Worm (Caenorhabditis elegans) whole organism, L4 larva: ENCODE data around the gene srd-15.

ENCODE experiments used
- dpl-1 ChIP-seq: fragments of 150-350 bp; optimal IDR thresholded peaks from 2 replicates; lab custom pipeline; 2014; ENCODE audit warnings: missing biosample characterization, missing genetic modification reagents, missing genetic modification characterization
- lin-39 ChIP-seq: fragments of 150-350 bp; optimal IDR thresholded peaks from 2 replicates; lab custom pipeline; 2014; ENCODE audit warnings: missing biosample characterization, missing genetic modification reagents, missing genetic modification characterization
- skn-1 ChIP-seq: fragments of 150-350 bp; optimal IDR thresholded peaks from 2 replicates; lab custom pipeline; 2014; ENCODE audit warnings: missing biosample characterization, missing genetic modification characterization

DNA sequence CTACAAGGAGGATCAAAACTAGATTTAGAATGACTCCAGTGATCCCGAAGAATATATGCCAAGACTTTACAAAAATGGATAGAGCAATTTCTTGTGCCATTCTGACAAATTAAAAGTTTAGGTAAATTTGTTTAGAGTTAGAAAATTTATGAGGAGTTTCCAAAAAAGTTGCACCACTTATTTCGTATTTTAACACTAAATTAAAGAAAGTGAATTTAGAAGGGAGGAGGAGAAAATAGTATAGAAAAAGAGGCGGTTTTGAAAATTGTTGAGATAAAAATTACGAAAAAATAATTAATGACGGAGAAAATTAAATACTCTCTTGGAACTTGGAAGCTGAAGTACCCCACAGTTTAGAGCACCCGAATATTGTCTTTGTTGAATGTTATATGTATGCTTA, at the start of gene srd-15:
- no peak for TF ChIP-seq dpl-1 (GFP tag; lab: Kevin White, UChicago)
- no peak for TF ChIP-seq skn-1 (tag; lab: Kevin White, UChicago)
- TF ChIP-seq lin-39 (tag; lab: Kevin White, UChicago), result no peak
